Worm (Caenorhabditis elegans): ENCODE data around the gene skih-2.

Gene skih-2

ce11 chrIV:11146962-11147470, 4.9 kb upstream of the skih-2 start, which contains the start of gene pigq-1 (continued):
- TF ChIP-seq nhr-12 (tag; optimal IDR thresholded peaks at IDR 0.05) (peak; percentile 17), nhr-77 (tag; optimal IDR thresholded peaks at IDR 0.05) (no peak), skn-1 (tag; optimal IDR thresholded peaks at IDR 0.05) (no peak), nhr-11 (tag; optimal IDR thresholded peaks at IDR 0.05) (no peak), ZK546.5 (tag; optimal IDR thresholded peaks at IDR 0.05) (peak; percentile 46), ceh-16 (tag; optimal IDR thresholded peaks at IDR 0.05) (peak; percentile 10), ceh-82 (tag; optimal IDR thresholded peaks at IDR 0.05) (no peak), egl-5 (tag; optimal IDR thresholded peaks at IDR 0.05) (no peak), lin-15B (tag; optimal IDR thresholded peaks at IDR 0.05) (no peak)

- TF ChIP-seq egl-27 (tag; optimal IDR thresholded peaks at IDR 0.05) (no peak), ceh-16 (tag; optimal IDR thresholded peaks at IDR 0.05) (no peak), elt-1 (tag; optimal IDR thresholded peaks at IDR 0.05) (no peak), nfya-1 (tag; optimal IDR thresholded peaks at IDR 0.05; ENCODE audit: insufficient read depth) (no peak), tbx-2 (tag; optimal IDR thresholded peaks at IDR 0.05) (no peak), eor-1 (tag; optimal IDR thresholded peaks at IDR 0.05) (no peak), ama-1 (optimal IDR thresholded peaks at IDR 0.05) (no peak), nhr-23 (tag; optimal IDR thresholded peaks at IDR 0.05) (no peak), nhr-28 (tag; optimal IDR thresholded peaks at IDR 0.05) (no peak), lin-39 (tag; optimal IDR thresholded peaks at IDR 0.05) (no peak), egl-5 (tag; optimal IDR thresholded peaks at IDR 0.05) (no peak), zag-1 (tag; optimal IDR thresholded peaks at IDR 0.05) (no peak)
These were observed 4.3 kb upstream of the skih-2 start for ce11 chrIV:11146492-11146891.

DNA sequence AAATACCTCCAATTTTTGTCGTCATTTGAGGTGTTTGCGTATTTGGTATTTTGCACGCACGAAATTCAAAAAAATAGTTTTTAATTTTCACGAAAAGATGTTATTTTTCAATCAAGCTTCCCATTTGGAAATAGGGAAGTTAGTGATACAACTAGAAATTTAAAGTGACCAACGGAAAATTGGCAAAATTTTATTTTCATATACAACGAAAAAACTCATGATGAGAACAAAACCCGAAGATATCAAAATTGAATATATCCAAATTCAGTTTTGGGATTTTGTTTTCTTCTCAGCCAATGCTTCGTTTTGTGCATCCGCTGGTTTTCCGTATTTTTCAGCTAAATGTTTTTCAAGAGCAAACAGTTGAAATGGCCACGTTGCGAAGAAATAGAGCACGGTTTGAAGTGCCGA, 3.8 kb upstream of the skih-2 start:
- TF ChIP-seq mml-1 (tag; optimal IDR thresholded peaks at IDR 0.05) = no peak

DNA sequence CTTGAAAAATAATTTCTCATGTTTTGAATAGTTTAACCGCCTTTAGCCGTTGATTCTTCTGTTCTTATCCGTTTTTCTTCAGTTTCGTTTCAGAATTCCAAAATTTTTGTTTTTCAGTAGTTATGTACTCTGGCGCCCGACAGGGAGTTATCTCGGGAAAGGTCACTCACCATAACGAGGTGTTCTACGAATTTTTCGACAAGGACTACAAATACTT, 972 bp upstream of the skih-2 start, which contains the start of gene F01G4.4:
TSS of gene F01G4.4 (plus strand) at position 118 of the 217 bp plus-strand sequence.
- no peak for TF ChIP-seq lin-39 (tag; optimal IDR thresholded peaks at IDR 0.05)
- no peak for TF ChIP-seq mml-1 (tag; optimal IDR thresholded peaks at IDR 0.05)
- no peak for TF ChIP-seq nhr-43 (tag; optimal IDR thresholded peaks at IDR 0.05; ENCODE audit: poor library complexity, severe bottlenecking)

- TF ChIP-seq pha-4 (tag; optimal IDR thresholded peaks at IDR 0.05) (no peak), egl-5 (tag; optimal IDR thresholded peaks at IDR 0.05) (no peak), lin-39 (tag; optimal IDR thresholded peaks at IDR 0.05) (no peak), unc-39 (tag; optimal IDR thresholded peaks at IDR 0.05) (no peak), aly-2 (tag; optimal IDR thresholded peaks at IDR 0.05) (no peak), nhr-11 (tag; optimal IDR thresholded peaks at IDR 0.05) (no peak), fkh-10 (GFP tag; optimal IDR thresholded peaks at IDR 0.05) (no peak), unc-62 (GFP tag; optimal IDR thresholded peaks at IDR 0.05) (no peak), mdl-1 (tag; optimal IDR thresholded peaks at IDR 0.05) (no peak), sea-2 (GFP tag; optimal IDR thresholded peaks at IDR 0.05) (no peak), pqm-1 (tag; optimal IDR thresholded peaks at IDR 0.05) (no peak), snpc-4 (tag; optimal IDR thresholded peaks at IDR 0.05) (no peak), elt-2 (tag; optimal IDR thresholded peaks at IDR 0.05) (no peak), hmg-11 (tag; optimal IDR thresholded peaks at IDR 0.05) (no peak), eor-1 (tag; optimal IDR thresholded peaks at IDR 0.05) (no peak), elt-3 (tag; optimal IDR thresholded peaks at IDR 0.05) (no peak), mml-1 (tag; optimal IDR thresholded peaks at IDR 0.05) (no peak)
These were observed 10.9 kb downstream of the skih-2 start, which contains the start of gene ard-1 for ce11 chrIV:11131268-11131667. ard-1 (plus strand) TSS chrIV:11131279.

- TF ChIP-seq elt-1 (tag; optimal IDR thresholded peaks at IDR 0.05) (no peak), pha-4 (tag; optimal IDR thresholded peaks at IDR 0.05) (peak; percentile 29), nfya-1 (tag; optimal IDR thresholded peaks at IDR 0.05; ENCODE audit: insufficient read depth) (peak; percentile 44), pqm-1 (tag; optimal IDR thresholded peaks at IDR 0.05) (peak; percentile 11), elt-2 (tag; optimal IDR thresholded peaks at IDR 0.05) (peak; percentile 58)
These were observed 11.4 kb downstream of the skih-2 start for ce11 chrIV:11130774-11131173.
